Fruit fly (Drosophila melanogaster): ENCODE measurements around the gene rept.

rept gene

dm6 chr3L:19254715-19255428 is at the start of gene rept, which contains the start of gene mRpL21 (continued):
- TF ChIP-seq Sox102F (GFP tag; optimal IDR thresholded peaks at IDR 0.05) (peak; percentile 5), wek (GFP tag; optimal IDR thresholded peaks at IDR 0.05) (no peak), CG13624 (GFP tag; optimal IDR thresholded peaks at IDR 0.05) (peak; percentile 78), CG15479 (GFP tag; optimal IDR thresholded peaks at IDR 0.05) (no peak), sens (GFP tag) (peak; percentile 89), gfzf (GFP tag; optimal IDR thresholded peaks at IDR 0.05) (peak; percentile 69), MTF-1 (GFP tag; optimal IDR thresholded peaks at IDR 0.05; ENCODE audit: borderline replicate concordance) (no peak), MESR4 (GFP tag; optimal IDR thresholded peaks at IDR 0.05) (peak; percentile 34), corto (GFP tag; optimal IDR thresholded peaks at IDR 0.05) (no peak), CG30020 (tag; optimal IDR thresholded peaks at IDR 0.05) (peak; percentile 53), jing (GFP tag; optimal IDR thresholded peaks at IDR 0.05) (no peak), Xbp1 (GFP tag; optimal IDR thresholded peaks at IDR 0.05) (peak; percentile 48), fd102C (GFP tag; optimal IDR thresholded peaks at IDR 0.05) (no peak), lola (GFP tag; optimal IDR thresholded peaks at IDR 0.05) (peak in 1 of 3 experiments; percentile 35), Mes4 (GFP tag; optimal IDR thresholded peaks at IDR 0.05) (peak; percentile 38), CG11695 (GFP tag; IDR thresholded peaks at IDR 0.05) (no peak), CG16779 (GFP tag; IDR thresholded peaks at IDR 0.05) (peak; percentile 41; the same call in 1 of the 2 replicates), YL-1 (GFP tag; optimal IDR thresholded peaks at IDR 0.05) (peak; percentile 81)

DNA sequence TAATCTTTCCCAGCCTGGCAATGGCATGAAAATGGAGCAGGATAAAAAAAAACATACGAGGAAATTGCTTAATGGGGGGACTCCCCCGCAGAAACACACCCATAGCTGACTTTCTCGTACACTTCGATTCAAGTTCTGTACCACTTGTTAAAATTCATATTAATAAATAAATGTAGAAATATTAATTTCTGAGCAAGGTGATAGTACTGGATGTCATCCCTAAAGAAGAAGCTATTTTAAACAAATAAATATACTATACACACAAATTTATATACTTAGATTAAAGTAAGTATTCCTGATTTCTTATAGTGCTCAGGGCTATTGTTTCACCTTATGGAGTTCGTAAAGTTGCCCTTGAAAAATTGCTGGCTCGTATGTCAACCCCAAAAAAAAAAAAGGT is 49.4 kb upstream of the rept start:
- TF ChIP-seq CG12155 (GFP tag; optimal IDR thresholded peaks at IDR 0.05), result no peak
- TF ChIP-seq lmd (GFP tag; IDR thresholded peaks at IDR 0.05), result no peak
- no peak for TF ChIP-seq CG4404 (GFP tag; IDR thresholded peaks at IDR 0.05)
- no peak for TF ChIP-seq dan (GFP tag; IDR thresholded peaks at IDR 0.05)
- TF ChIP-seq Fer1 (GFP tag; optimal IDR thresholded peaks at IDR 0.05), result peak; percentile 50
- peak; percentile 22 for TF ChIP-seq Blimp-1 (GFP tag; optimal IDR thresholded peaks at IDR 0.05)
- TF ChIP-seq CG32767 (GFP tag; IDR thresholded peaks at IDR 0.05), result no peak
- TF ChIP-seq CG7556 (GFP tag; optimal IDR thresholded peaks at IDR 0.05), result peak; percentile 30
- no peak for TF ChIP-seq Usf (GFP tag; optimal IDR thresholded peaks at IDR 0.05)
- no peak for TF ChIP-seq chinmo (GFP tag; IDR thresholded peaks at IDR 0.05; ENCODE audit: partially characterized antibody)
- no peak for TF ChIP-seq salm (tag; optimal IDR thresholded peaks at IDR 0.05)
- no peak for TF ChIP-seq CG4707 (GFP tag; optimal IDR thresholded peaks at IDR 0.05)
- no peak for TF ChIP-seq gce (GFP tag; IDR thresholded peaks at IDR 0.05)
- peak; percentile 39 for TF ChIP-seq Sox102F (GFP tag; optimal IDR thresholded peaks at IDR 0.05)
- TF ChIP-seq ttk (GFP tag; IDR thresholded peaks at IDR 0.05), result no peak
- no peak for TF ChIP-seq otp (GFP tag; IDR thresholded peaks at IDR 0.05)
- no peak for TF ChIP-seq usp (GFP tag; optimal IDR thresholded peaks at IDR 0.05)
- no peak for TF ChIP-seq aop (GFP tag; IDR thresholded peaks at IDR 0.05)
- TF ChIP-seq CG18262 (tag; optimal IDR thresholded peaks at IDR 0.05), result peak; percentile 15
- TF ChIP-seq prd (optimal IDR thresholded peaks at IDR 0.05), result no peak
- no peak for TF ChIP-seq prd (GFP tag; IDR thresholded peaks at IDR 0.05)
- no peak for TF ChIP-seq Optix (GFP tag; IDR thresholded peaks at IDR 0.05)
- no peak for TF ChIP-seq CG4617 (GFP tag; optimal IDR thresholded peaks at IDR 0.05; ENCODE audit: borderline replicate concordance)
- TF ChIP-seq ham (GFP tag; IDR thresholded peaks at IDR 0.05), result no peak
- TF ChIP-seq bsh (GFP tag; optimal IDR thresholded peaks at IDR 0.05), result peak in 1 of 2 experiments; percentile 37
- no peak for TF ChIP-seq Tbp (GFP tag; optimal IDR thresholded peaks at IDR 0.05)
- TF ChIP-seq CG12391 (tag; optimal IDR thresholded peaks at IDR 0.05), result peak; percentile 41
- TF ChIP-seq run (tag; optimal IDR thresholded peaks at IDR 0.05), result no peak
- peak; percentile 52 for TF ChIP-seq gem (tag; optimal IDR thresholded peaks at IDR 0.05)
- no peak for TF ChIP-seq al (GFP tag; IDR thresholded peaks at IDR 0.05)
- TF ChIP-seq Adf1 (GFP tag; IDR thresholded peaks at IDR 0.05), result no peak
- TF ChIP-seq CG34224 (GFP tag; IDR thresholded peaks at IDR 0.05; ENCODE audit: partially characterized antibody), result no peak
- TF ChIP-seq exex (tag; optimal IDR thresholded peaks at IDR 0.05), result no peak

Measured in whole organism, embryonic.